Worm (Caenorhabditis elegans): ENCODE measurements around the gene F09B12.7.

DNA sequence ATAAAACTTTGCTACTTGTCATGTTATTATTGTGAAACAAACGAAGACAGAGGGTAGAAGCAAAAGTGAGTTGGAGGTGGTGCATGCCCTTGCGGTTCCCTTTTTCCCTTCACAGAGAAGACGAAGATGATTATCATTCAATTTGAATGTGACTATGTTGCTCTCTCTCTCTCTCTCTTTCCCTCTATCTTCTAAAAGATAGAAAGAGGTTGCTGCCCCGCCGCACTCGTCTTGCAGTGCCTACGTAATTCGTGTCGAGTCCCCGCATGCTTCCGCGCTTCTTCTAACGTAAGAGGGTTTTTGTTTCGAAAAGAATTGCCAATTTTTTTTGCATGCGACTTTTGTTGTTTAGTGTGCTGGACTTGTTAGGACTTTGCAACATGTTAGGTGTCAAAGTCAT is 33.3 kb upstream of the F09B12.7 start:
- TF ChIP-seq ztf-16 (tag; optimal IDR thresholded peaks at IDR 0.05), result no peak
- no peak for TF ChIP-seq ama-1 (optimal IDR thresholded peaks at IDR 0.05)
- no peak for TF ChIP-seq lim-6 (tag; optimal IDR thresholded peaks at IDR 0.05)
- TF ChIP-seq pha-4 (tag; optimal IDR thresholded peaks at IDR 0.05), result no peak
- no peak for TF ChIP-seq C08G9.2 (tag; optimal IDR thresholded peaks at IDR 0.05)
- TF ChIP-seq hlh-8 (tag; optimal IDR thresholded peaks at IDR 0.05), result no peak
- no peak for TF ChIP-seq nfya-1 (tag; optimal IDR thresholded peaks at IDR 0.05)
- no peak for TF ChIP-seq F13H6.1 (tag; optimal IDR thresholded peaks at IDR 0.05)
